Fruit fly (Drosophila melanogaster): ENCODE results near the gene CG9459.

dm6 chr3R:9770127-9770526, 48.1 kb downstream of the CG9459 start:
- no peak for TF ChIP-seq CG15336 (GFP tag; IDR thresholded peaks at IDR 0.05)
- TF ChIP-seq CG31627 (GFP tag; optimal IDR thresholded peaks at IDR 0.05), result no peak
- TF ChIP-seq spab (GFP tag; optimal IDR thresholded peaks at IDR 0.05), result no peak
- no peak for TF ChIP-seq CG11762 (GFP tag; optimal IDR thresholded peaks at IDR 0.05; ENCODE audit: insufficient read depth)
- no peak for TF ChIP-seq CG34406 (GFP tag; optimal IDR thresholded peaks at IDR 0.05)
- no peak for TF ChIP-seq CG10631 (GFP tag; optimal IDR thresholded peaks at IDR 0.05)
- TF ChIP-seq CG4318 (GFP tag; optimal IDR thresholded peaks at IDR 0.05), result no peak
- no peak for TF ChIP-seq dsx (GFP tag; optimal IDR thresholded peaks at IDR 0.05; ENCODE audit: poor library complexity, severe bottlenecking)
- no peak for TF ChIP-seq CG6808 (GFP tag; optimal IDR thresholded peaks at IDR 0.05)
- TF ChIP-seq net (GFP tag; optimal IDR thresholded peaks at IDR 0.05), result no peak
- TF ChIP-seq cyc (GFP tag; optimal IDR thresholded peaks at IDR 0.05), result no peak
- TF ChIP-seq salr (GFP tag; optimal IDR thresholded peaks at IDR 0.05), result no peak
- no peak for TF ChIP-seq CG11294 (GFP tag; IDR thresholded peaks at IDR 0.05)
